Worm (Caenorhabditis elegans) whole organism, L3 larva: ENCODE results near the gene Y50D4B.4.

ENCODE experiments used
- ama-1 ChIP-seq: fragments of 150-350 bp; optimal IDR thresholded peaks from 2 replicates; lab custom pipeline; 2018
- ceh-16 ChIP-seq: sonication (generic microtip); optimal IDR thresholded peaks from 2 replicates; lab custom pipeline; 2017; ENCODE audit warnings: missing biosample characterization, missing genetic modification characterization
- ceh-82 ChIP-seq: fragments of 150-350 bp; optimal IDR thresholded peaks from 2 replicates; lab custom pipeline; 2014; ENCODE audit warnings: missing biosample characterization, missing genetic modification characterization
- egl-27 ChIP-seq: sonication (generic microtip); optimal IDR thresholded peaks from 4 replicates; lab custom pipeline; 2017; ENCODE audit warnings: missing biosample characterization, missing genetic modification reagents, missing genetic modification characterization
- mdl-1 ChIP-seq: fragments of 150-350 bp; optimal IDR thresholded peaks from 2 replicates; lab custom pipeline; 2014; ENCODE audit warnings: missing biosample characterization, missing genetic modification characterization
- nfya-1 ChIP-seq: sonication (generic microtip); optimal IDR thresholded peaks from 2 replicates; lab custom pipeline; 2017; ENCODE audit warnings: missing genetic modification characterization, mild to moderate bottlenecking, missing compliant biosample characterization, antibody characterized with exemption, moderate library complexity; ENCODE audit not compliant: insufficient read depth
- nhr-237 ChIP-seq: fragments of 150-350 bp; optimal IDR thresholded peaks from 2 replicates; lab custom pipeline; 2014; ENCODE audit warnings: missing biosample characterization, missing genetic modification characterization
- nhr-77 ChIP-seq: fragments of 150-350 bp; optimal IDR thresholded peaks from 2 replicates; lab custom pipeline; 2014; ENCODE audit warnings: missing biosample characterization, missing genetic modification characterization
- pha-4 ChIP-seq: fragments of 150-350 bp; optimal IDR thresholded peaks from 2 replicates; lab custom pipeline; 2014; ENCODE audit warnings: missing biosample characterization, missing genetic modification reagents, missing genetic modification characterization
- pqm-1 ChIP-seq: fragments of 150-350 bp; optimal IDR thresholded peaks from 2 replicates; lab custom pipeline; 2017; ENCODE audit warnings: missing biosample characterization, missing genetic modification characterization, inconsistent platforms
- skn-1 ChIP-seq: fragments of 150-350 bp; optimal IDR thresholded peaks from 2 replicates; lab custom pipeline; 2014; ENCODE audit warnings: missing biosample characterization, missing genetic modification characterization
- unc-62 ChIP-seq: fragments of 150-350 bp; sonication (generic microtip); optimal IDR thresholded peaks from 4 replicates; lab custom pipeline; 2014; ENCODE audit warnings: missing biosample characterization, missing genetic modification reagents, missing genetic modification characterization

- TF ChIP-seq egl-27 (tag; lab: Kevin White, UChicago) (no peak), pha-4 (tag; lab: Kevin White, UChicago) (no peak), ama-1 (lab: Kevin White, UChicago) (no peak), mdl-1 (no peak), ceh-82 (no peak), nfya-1 (tag; lab: Kevin White, UChicago) (no peak), nhr-77 (no peak), unc-62 (GFP tag; lab: Kevin White, UChicago) (no peak), skn-1 (tag; lab: Kevin White, UChicago) (no peak), ceh-16 (no peak), nhr-237 (tag; lab: Kevin White, UChicago) (no peak), pqm-1 (no peak)
Measured at ce11 chrV:1120101-1120500, 27.6 kb downstream of the Y50D4B.4 start.
